Fruit fly (Drosophila melanogaster): Measurements from ENCODE around the gene CG11584.

DNA sequence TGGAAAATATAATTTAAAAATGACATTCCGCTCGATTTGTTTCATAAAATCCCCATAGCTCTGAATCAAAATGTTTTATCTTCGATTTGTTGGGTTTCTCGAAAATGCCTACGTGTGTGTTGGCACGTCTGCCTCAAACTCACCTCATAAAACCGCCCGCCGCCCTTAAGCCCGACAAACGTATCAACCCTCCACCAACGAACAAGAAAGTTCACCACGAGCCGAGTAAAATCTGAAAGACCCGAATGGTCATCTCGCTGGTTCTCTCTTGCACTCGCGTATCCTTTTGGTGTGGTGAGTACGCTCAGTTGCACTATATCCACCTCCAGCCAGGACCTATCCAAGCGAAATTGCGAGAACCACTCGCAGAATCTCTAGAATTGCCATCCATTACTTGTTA, 41.2 kb downstream of the CG11584 start:
- no peak for TF ChIP-seq HHEX (GFP tag; optimal IDR thresholded peaks at IDR 0.05)
- peak; percentile 38 for TF ChIP-seq nom (GFP tag; optimal IDR thresholded peaks at IDR 0.05)
- peak; percentile 91 for TF ChIP-seq Deaf1 (tag; optimal IDR thresholded peaks at IDR 0.05)
- TF ChIP-seq zen2 (GFP tag; IDR thresholded peaks at IDR 0.05; ENCODE audit: partially characterized antibody), result no peak
- no peak for TF ChIP-seq CG12071 (GFP tag; optimal IDR thresholded peaks at IDR 0.05)
- no peak for TF ChIP-seq HLH3B (GFP tag; IDR thresholded peaks at IDR 0.05)
- no peak for TF ChIP-seq Elba2 (GFP tag; optimal IDR thresholded peaks at IDR 0.05)
- TF ChIP-seq tup (GFP tag; optimal IDR thresholded peaks at IDR 0.05), result no peak
- no peak for TF ChIP-seq so (GFP tag; IDR thresholded peaks at IDR 0.05)
- TF ChIP-seq C15 (GFP tag; IDR thresholded peaks at IDR 0.05), result no peak
- TF ChIP-seq pan (optimal IDR thresholded peaks at IDR 0.05), result no peak
- TF ChIP-seq pan (GFP tag; optimal IDR thresholded peaks at IDR 0.05 in 1 of 2, IDR thresholded peaks at IDR 0.05 in 1 of 2), result no peak
- no peak for TF ChIP-seq yki (optimal IDR thresholded peaks at IDR 0.05)
- no peak for TF ChIP-seq ssp (GFP tag; IDR thresholded peaks at IDR 0.05)
- no peak for TF ChIP-seq Fer2 (tag; optimal IDR thresholded peaks at IDR 0.05)
